Fruit fly (Drosophila melanogaster) whole organism, embryonic: ENCODE results near the gene CG14232.

Experiments used
- CG1024 ChIP-seq: fragments of 200-800 bp; sonication (Bioruptor generic); IDR thresholded peaks from 2 replicates; pipeline ENCODE4 v1.3.6; 2022; ENCODE audit warnings: missing biosample characterization, missing genetic modification characterization
- CG12155 ChIP-seq: fragments of 200-800 bp; sonication (Bioruptor generic); optimal IDR thresholded peaks from 3 replicates; lab custom pipeline; 2016; ENCODE audit warnings: missing biosample characterization, missing genetic modification characterization
- CG12236 ChIP-seq: fragments of 200-800 bp; sonication (Bioruptor generic); optimal IDR thresholded peaks from 2 replicates; lab custom pipeline; 2016; ENCODE audit warnings: missing biosample characterization, missing genetic modification characterization
- CG12659 ChIP-seq: fragments of 200-800 bp; sonication (Bioruptor generic); optimal IDR thresholded peaks from 3 replicates; lab custom pipeline; 2017; ENCODE audit warnings: mild to moderate bottlenecking, missing biosample characterization, missing genetic modification reagents, missing genetic modification characterization
- CG1603 ChIP-seq: fragments of 200-800 bp; sonication (Bioruptor generic); optimal IDR thresholded peaks from 2 replicates; lab custom pipeline; 2019; ENCODE audit warnings: missing biosample characterization, mild to moderate bottlenecking, missing genetic modification characterization, moderate library complexity
- CG2129 ChIP-seq: fragments of 200-800 bp; sonication (Bioruptor generic); IDR thresholded peaks from 2 replicates; pipeline ENCODE4 v1.3.6; 2022; ENCODE audit warnings: missing biosample characterization, missing genetic modification characterization; ENCODE audit not compliant: partially characterized antibody
- CG2199 ChIP-seq: fragments of 200-800 bp; sonication (Bioruptor generic); IDR thresholded peaks from 3 replicates; pipeline ENCODE4 v1.3.6; 2022; ENCODE audit warnings: missing biosample characterization, missing genetic modification characterization
- CG2678 ChIP-seq: fragments of 200-800 bp; sonication (Bioruptor generic); optimal IDR thresholded peaks from 3 replicates; lab custom pipeline; 2019; ENCODE audit warnings: missing biosample characterization, mild to moderate bottlenecking, missing genetic modification characterization, moderate library complexity
- CG2875 ChIP-seq: fragments of 200-800 bp; sonication (Bioruptor generic); optimal IDR thresholded peaks from 2 replicates; lab custom pipeline; 2017; ENCODE audit warnings: missing biosample characterization, mild to moderate bottlenecking, missing genetic modification characterization, missing genetic modification reagents
- CG3065 ChIP-seq: fragments of 200-800 bp; sonication (Bioruptor generic); optimal IDR thresholded peaks from 2 replicates; lab custom pipeline; 2016; ENCODE audit warnings: missing biosample characterization, missing genetic modification characterization
- CG34224 ChIP-seq: fragments of 200-800 bp; sonication (Bioruptor generic); IDR thresholded peaks from 3 replicates; pipeline ENCODE4 v1.3.6; 2022; ENCODE audit warnings: missing biosample characterization, missing genetic modification characterization; ENCODE audit not compliant: partially characterized antibody
- CG3838 ChIP-seq: fragments of 200-800 bp; sonication (Bioruptor generic); optimal IDR thresholded peaks from 3 replicates; lab custom pipeline; 2016; ENCODE audit warnings: missing biosample characterization, missing genetic modification characterization
- CG3847 ChIP-seq: fragments of 200-800 bp; sonication (Bioruptor generic); IDR thresholded peaks from 2 replicates; pipeline ENCODE4 v1.3.6; 2022; ENCODE audit warnings: missing biosample characterization, missing genetic modification characterization
- CG43689 ChIP-seq: fragments of 200-800 bp; sonication (Bioruptor generic); IDR thresholded peaks from 2 replicates; pipeline ENCODE4 v1.3.6; 2022; ENCODE audit warnings: missing biosample characterization, missing genetic modification characterization
- CG5180 ChIP-seq: fragments of 200-800 bp; sonication (Bioruptor generic); optimal IDR thresholded peaks from 3 replicates; lab custom pipeline; 2017; ENCODE audit warnings: missing biosample characterization, missing genetic modification characterization, mild to moderate bottlenecking, moderate library complexity, missing genetic modification reagents
- CG7271 ChIP-seq: fragments of 200-800 bp; sonication (Bioruptor generic); optimal IDR thresholded peaks from 2 replicates; lab custom pipeline; 2018; ENCODE audit warnings: missing biosample characterization, mild to moderate bottlenecking, missing genetic modification characterization, moderate library complexity
- CG7556 ChIP-seq: fragments of 200-800 bp; sonication (Bioruptor generic); optimal IDR thresholded peaks from 2 replicates; lab custom pipeline; 2017; ENCODE audit warnings: missing biosample characterization, mild to moderate bottlenecking, missing genetic modification characterization
- CG7928 ChIP-seq: fragments of 200-800 bp; sonication (Bioruptor generic); optimal IDR thresholded peaks from 2 replicates; lab custom pipeline; 2017; ENCODE audit warnings: missing biosample characterization, mild to moderate bottlenecking, missing genetic modification characterization
- CG8359 ChIP-seq: fragments of 200-800 bp; sonication (Bioruptor generic); optimal IDR thresholded peaks from 2 replicates; lab custom pipeline; 2017; ENCODE audit warnings: missing biosample characterization, mild to moderate bottlenecking, missing genetic modification characterization, borderline replicate concordance
- CG9797 ChIP-seq: fragments of 200-800 bp; sonication (Bioruptor generic); optimal IDR thresholded peaks from 3 replicates; lab custom pipeline; 2018; ENCODE audit warnings: missing biosample characterization, mild to moderate bottlenecking, missing genetic modification characterization
- Chrac-16 ChIP-seq: fragments of 200-800 bp; sonication (Bioruptor generic); optimal IDR thresholded peaks from 3 replicates; lab custom pipeline; 2016; ENCODE audit warnings: missing biosample characterization, missing genetic modification characterization
- D ChIP-seq, 2 experiments: fragments of 200-800 bp in 1 of 2; fragments of >200 bp in 1 of 2; sonication (Bioruptor generic) in 1 of 2; optimal IDR thresholded peaks; 2 replicates in 1 of 2; 3 replicates in 1 of 2; lab custom pipeline; 2017; ENCODE audit warnings: mild to moderate bottlenecking in 1 of 2, missing biosample characterization in 1 of 2, missing genetic modification characterization in 1 of 2, missing genetic modification reagents in 1 of 2
- Hand ChIP-seq: fragments of 200-800 bp; sonication (Bioruptor generic); optimal IDR thresholded peaks from 2 replicates; lab custom pipeline; 2017; ENCODE audit warnings: mild to moderate bottlenecking, missing biosample characterization, missing genetic modification reagents, missing genetic modification characterization
- HmgZ ChIP-seq: fragments of 200-800 bp; sonication (Bioruptor generic); optimal IDR thresholded peaks from 2 replicates; lab custom pipeline; 2018; ENCODE audit warnings: missing biosample characterization, mild to moderate bottlenecking, missing genetic modification characterization
- Med ChIP-seq: fragments of 200-800 bp; sonication (Bioruptor generic); peaks from one replicate; lab custom pipeline; 2016; ENCODE audit warnings: missing biosample characterization, missing genetic modification characterization, mild to moderate bottlenecking, inconsistent platforms, moderate library complexity
- Nf-YB ChIP-seq: fragments of 200-800 bp; sonication (Bioruptor generic); optimal IDR thresholded peaks from 3 replicates; lab custom pipeline; 2019; ENCODE audit warnings: missing biosample characterization, mild to moderate bottlenecking, missing genetic modification characterization, moderate library complexity
- Nf-YC ChIP-seq: fragments of 200-800 bp; optimal IDR thresholded peaks from 3 replicates; lab custom pipeline; 2019; ENCODE audit warnings: missing biosample characterization, mild to moderate bottlenecking, missing genetic modification characterization, moderate library complexity
- Oli ChIP-seq: fragments of 200-800 bp; sonication (Bioruptor generic); optimal IDR thresholded peaks from 2 replicates; lab custom pipeline; 2018; ENCODE audit warnings: missing biosample characterization, mild to moderate bottlenecking, missing genetic modification characterization, moderate library complexity
- Side ChIP-seq: fragments of 200-800 bp; sonication (Bioruptor generic); optimal IDR thresholded peaks from 2 replicates; lab custom pipeline; 2016; ENCODE audit warnings: missing biosample characterization, missing genetic modification characterization
- Sry-β ChIP-seq: fragments of 200-800 bp; sonication (Bioruptor generic); optimal IDR thresholded peaks from 2 replicates; lab custom pipeline; 2018; ENCODE audit warnings: missing biosample characterization, mild to moderate bottlenecking, missing genetic modification characterization, moderate library complexity
- Sry-δ ChIP-seq: fragments of 200-800 bp; sonication (Bioruptor generic); optimal IDR thresholded peaks from 2 replicates; lab custom pipeline; 2016; ENCODE audit warnings: missing biosample characterization, missing genetic modification characterization
- Trl ChIP-seq, 3 experiments: fragments of >200 bp in 2 of 3; fragments of 200-800 bp in 1 of 3; sonication (Bioruptor generic) in 1 of 3; optimal IDR thresholded peaks; 2 replicates in 1 of 3; 3 replicates in 2 of 3; lab custom pipeline; 2016 to 2017; ENCODE audit warnings: missing biosample characterization in 1 of 3, missing genetic modification characterization in 1 of 3
- btn ChIP-seq: fragments of 200-800 bp; sonication (Bioruptor generic); optimal IDR thresholded peaks from 2 replicates; lab custom pipeline; 2016; ENCODE audit warnings: missing biosample characterization, missing genetic modification characterization
- caup ChIP-seq: fragments of 200-800 bp; sonication (Bioruptor generic); optimal IDR thresholded peaks from 3 replicates; lab custom pipeline; 2017; ENCODE audit warnings: missing biosample characterization, mild to moderate bottlenecking, missing genetic modification characterization, moderate library complexity; ENCODE audit not compliant: severe bottlenecking
- chm ChIP-seq: fragments of 200-800 bp; sonication (Bioruptor generic); IDR thresholded peaks from 2 replicates; pipeline ENCODE4 v1.3.6; 2022; ENCODE audit warnings: missing biosample characterization, missing genetic modification characterization
- ci ChIP-seq: fragments of 200-800 bp; sonication (Bioruptor generic); IDR thresholded peaks from 3 replicates; pipeline ENCODE4 v1.3.6; 2022; ENCODE audit warnings: missing biosample characterization, missing genetic modification characterization
- crc ChIP-seq: fragments of 200-800 bp; sonication (Bioruptor generic); optimal IDR thresholded peaks from 2 replicates; lab custom pipeline; 2016; ENCODE audit warnings: missing biosample characterization, missing genetic modification characterization
- dan ChIP-seq: fragments of 200-800 bp; sonication (Bioruptor generic); IDR thresholded peaks from 2 replicates; pipeline ENCODE4 v1.3.6; 2022; ENCODE audit warnings: missing biosample characterization, missing genetic modification characterization
- ems ChIP-seq: fragments of 200-800 bp; sonication (Bioruptor generic); optimal IDR thresholded peaks from 3 replicates; lab custom pipeline; 2016; ENCODE audit warnings: missing biosample characterization, missing genetic modification characterization
- esg ChIP-seq: fragments of 200-800 bp; sonication (Bioruptor generic); conservative IDR thresholded peaks from 2 replicates; pipeline ENCODE4 v1.3.6; 2022; ENCODE audit warnings: missing biosample characterization, missing genetic modification characterization
- eyg ChIP-seq: fragments of 200-800 bp; sonication (Bioruptor generic); optimal IDR thresholded peaks from 3 replicates; lab custom pipeline; 2016; ENCODE audit warnings: missing biosample characterization, missing genetic modification characterization
- lbe ChIP-seq: fragments of 200-800 bp; sonication (Bioruptor generic); optimal IDR thresholded peaks from 2 replicates; lab custom pipeline; 2016; ENCODE audit warnings: missing biosample characterization, mild to moderate bottlenecking, missing genetic modification characterization
- mld ChIP-seq: fragments of 200-800 bp; sonication (Bioruptor generic); IDR thresholded peaks from 3 replicates; pipeline ENCODE4 v1.3.6; 2022; ENCODE audit warnings: missing biosample characterization, missing genetic modification characterization; ENCODE audit not compliant: partially characterized antibody
- org-1 ChIP-seq: fragments of 200-800 bp; sonication (Bioruptor generic); optimal IDR thresholded peaks from 2 replicates; lab custom pipeline; 2017; ENCODE audit warnings: missing biosample characterization, missing genetic modification characterization
- peb ChIP-seq: fragments of 200-800 bp; sonication (Bioruptor generic); IDR thresholded peaks from 2 replicates; pipeline ENCODE4 v1.3.6; 2022; ENCODE audit warnings: missing biosample characterization, missing genetic modification characterization
- pzg ChIP-seq: fragments of 200-800 bp; sonication (Bioruptor generic); optimal IDR thresholded peaks from 3 replicates; lab custom pipeline; 2018; ENCODE audit warnings: missing biosample characterization, mild to moderate bottlenecking, missing genetic modification characterization, moderate library complexity
- sd ChIP-seq: fragments of 200-800 bp; sonication (Bioruptor generic); optimal IDR thresholded peaks from 3 replicates; lab custom pipeline; 2018; ENCODE audit warnings: missing biosample characterization, mild to moderate bottlenecking, missing genetic modification characterization, moderate library complexity
- shn ChIP-seq: fragments of 200-800 bp; sonication (Bioruptor generic); optimal IDR thresholded peaks from 3 replicates; lab custom pipeline; 2016; ENCODE audit warnings: missing biosample characterization, missing genetic modification characterization
- sug ChIP-seq: fragments of 200-800 bp; optimal IDR thresholded peaks from 2 replicates; lab custom pipeline; 2019; ENCODE audit warnings: missing biosample characterization, mild to moderate bottlenecking, missing genetic modification characterization, moderate library complexity
- tap ChIP-seq: fragments of 200-800 bp; optimal IDR thresholded peaks from 3 replicates; lab custom pipeline; 2019; ENCODE audit warnings: missing biosample characterization, mild to moderate bottlenecking, missing genetic modification characterization, moderate library complexity

Gene CG14232

DNA sequence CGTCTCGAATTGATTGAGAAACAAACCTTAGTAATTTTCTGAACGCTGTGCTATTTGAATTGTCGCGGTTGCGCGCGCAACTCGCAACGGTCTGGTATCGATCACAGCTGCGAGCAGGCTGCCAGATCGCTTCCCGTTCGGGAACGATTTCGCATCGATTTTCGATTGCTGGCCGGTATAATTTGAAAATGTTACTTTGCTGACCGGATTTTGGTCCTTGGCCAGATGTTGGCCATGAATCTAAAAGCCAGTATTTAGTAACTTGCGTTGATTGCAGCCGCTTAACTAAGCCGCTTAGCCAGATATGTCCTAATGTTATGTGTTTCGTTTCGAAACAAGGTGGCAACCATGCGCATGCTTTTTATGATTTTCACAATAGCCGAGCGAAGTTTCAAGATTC lies 44.5 kb upstream of the CG14232 start:
- TF ChIP-seq D (optimal IDR thresholded peaks at IDR 0.05; lab: Kevin White, UChicago) (no peak), D (GFP tag; optimal IDR thresholded peaks at IDR 0.05; lab: Kevin White, UChicago) (no peak), ci (GFP tag; lab: Robert Waterston, UW) (no peak), sd (tag; lab: Kevin White, UChicago) (no peak), CG7556 (no peak), dan (GFP tag; lab: Robert Waterston, UW) (no peak), Sry-δ (GFP tag; lab: Kevin White, UChicago) (peak; percentile 75), CG2678 (no peak), Nf-YC (tag; lab: Kevin White, UChicago) (peak; percentile 10), CG2875 (GFP tag; lab: Kevin White, UChicago) (no peak), CG1024 (GFP tag; lab: Robert Waterston, UW) (no peak), HmgZ (tag; lab: Kevin White, UChicago) (peak; percentile 53), crc (no peak), Side (no peak), CG5180 (GFP tag; lab: Kevin White, UChicago) (no peak), sug (tag; lab: Kevin White, UChicago) (peak; percentile 35), CG3065 (GFP tag; lab: Kevin White, UChicago) (no peak), CG2199 (GFP tag; lab: Robert Waterston, UW) (no peak), caup (GFP tag; lab: Kevin White, UChicago) (no peak), Nf-YB (GFP tag; lab: Kevin White, UChicago) (no peak), CG12155 (GFP tag; lab: Kevin White, UChicago) (no peak), CG2129 (GFP tag; lab: Robert Waterston, UW) (no peak), CG9797 (GFP tag; lab: Kevin White, UChicago) (peak; percentile 43), CG8359 (GFP tag; lab: Kevin White, UChicago) (no peak), CG43689 (GFP tag; lab: Robert Waterston, UW) (no peak), chm (GFP tag; lab: Robert Waterston, UW) (no peak), peb (GFP tag; lab: Robert Waterston, UW) (no peak), Sry-β (GFP tag; lab: Kevin White, UChicago) (peak; percentile 62), shn (peak; percentile 5), CG7928 (GFP tag; lab: Kevin White, UChicago) (no peak), CG3838 (GFP tag; lab: Kevin White, UChicago) (no peak), esg (GFP tag; lab: Robert Waterston, UW) (no peak), CG3847 (GFP tag; lab: Robert Waterston, UW) (peak; percentile 69), CG12236 (GFP tag; lab: Kevin White, UChicago) (no peak), CG1603 (tag; lab: Kevin White, UChicago) (peak; percentile 68), CG34224 (GFP tag; lab: Robert Waterston, UW) (no peak), pzg (GFP tag; lab: Kevin White, UChicago) (peak; percentile 82), org-1 (GFP tag; lab: Kevin White, UChicago) (no peak), ems (GFP tag; lab: Kevin White, UChicago) (peak; percentile 17), Chrac-16 (GFP tag; lab: Kevin White, UChicago) (no peak), lbe (no peak), mld (GFP tag; lab: Robert Waterston, UW) (no peak), CG12659 (peak; percentile 19), Hand (GFP tag; lab: Kevin White, UChicago) (no peak), btn (GFP tag; lab: Kevin White, UChicago) (no peak), CG7271 (tag; lab: Kevin White, UChicago) (no peak), Trl (optimal IDR thresholded peaks at IDR 0.05; lab: Kevin White, UChicago) (no peak), Trl (GFP tag; optimal IDR thresholded peaks at IDR 0.05; lab: Kevin White, UChicago) (peak; percentile 15), Med (GFP tag; lab: Kevin White, UChicago) (peak; percentile 83), eyg (GFP tag; lab: Kevin White, UChicago) (no peak), tap (no peak), Oli (tag; lab: Kevin White, UChicago) (no peak)
